Worm (Caenorhabditis elegans): ENCODE data around the gene Y17G9B.2.
A peak's percentile ranks its signal among the peaks of the same experiment; 100 is the strongest.

Gene Y17G9B.2

DNA sequence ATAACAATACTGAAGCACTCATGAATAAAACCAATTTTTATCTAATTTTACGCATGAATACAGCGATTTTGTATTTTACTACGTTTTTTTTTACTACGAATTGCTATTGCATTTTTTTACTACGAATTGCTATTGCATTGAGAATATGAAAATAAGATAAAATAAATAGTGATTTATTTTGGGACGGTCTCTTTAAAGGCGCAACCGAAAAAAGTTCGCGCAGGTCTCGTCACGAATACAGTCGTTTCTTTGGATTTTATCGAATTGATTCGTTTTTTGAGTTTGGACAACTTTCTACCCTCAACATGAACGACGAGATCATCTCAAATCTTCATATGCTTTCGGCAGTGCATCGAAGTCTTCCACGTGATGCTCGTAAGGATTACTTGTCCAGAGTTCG, 12.1 kb upstream of the Y17G9B.2 start, which contains the start of gene Y17G9B.4:
Gene Y17G9B.4, plus strand, starts transcription at position 306 of the 400 bp plus-strand sequence.
- TF ChIP-seq hlh-12 (tag; optimal IDR thresholded peaks at IDR 0.05) (no peak), unc-62 (GFP tag; optimal IDR thresholded peaks at IDR 0.05) (no peak), nhr-27 (tag; optimal IDR thresholded peaks at IDR 0.05) (no peak), K12H6.12 (tag; optimal IDR thresholded peaks at IDR 0.05) (no peak), F23B12.7 (tag; optimal IDR thresholded peaks at IDR 0.05; ENCODE audit: insufficient read depth) (no peak), akir-1 (GFP tag; optimal IDR thresholded peaks at IDR 0.05) (no peak), sptf-2 (GFP tag; optimal IDR thresholded peaks at IDR 0.05) (no peak), hmg-20 (GFP tag; IDR thresholded peaks at IDR 0.05) (no peak), nhr-80 (tag; optimal IDR thresholded peaks at IDR 0.05) (no peak), rcor-1 (GFP tag; IDR thresholded peaks at IDR 0.05) (no peak), Y67H2A.10 (GFP tag; conservative IDR thresholded peaks at IDR 0.05) (no peak), sea-2 (GFP tag; IDR thresholded peaks at IDR 0.05) (no peak), ama-1 (optimal IDR thresholded peaks at IDR 0.05) (no peak), ama-1 (GFP tag; optimal IDR thresholded peaks at IDR 0.05) (no peak), nhr-90 (tag; optimal IDR thresholded peaks at IDR 0.05) (no peak), lin-40 (tag; optimal IDR thresholded peaks at IDR 0.05) (no peak), B0019.2 (GFP tag; conservative IDR thresholded peaks at IDR 0.05) (no peak), madf-8 (GFP tag; conservative IDR thresholded peaks at IDR 0.05) (peak; percentile 42), lsl-1 (GFP tag; optimal IDR thresholded peaks at IDR 0.05) (peak; percentile 91), Y95B8A.8 (GFP tag; IDR thresholded peaks at IDR 0.05) (no peak), hlh-26 (GFP tag; conservative IDR thresholded peaks at IDR 0.05) (no peak), rpc-1 (optimal IDR thresholded peaks at IDR 0.05) (no peak), rpc-1 (tag; optimal IDR thresholded peaks at IDR 0.05) (no peak), tbx-9 (tag; optimal IDR thresholded peaks at IDR 0.05; ENCODE audit: borderline replicate concordance) (no peak), snpc-4 (GFP tag; optimal IDR thresholded peaks at IDR 0.05) (no peak), snpc-4 (tag; optimal IDR thresholded peaks at IDR 0.05) (peak in 2 of 4 experiments; percentile 25 to 52), T07F8.4 (tag; optimal IDR thresholded peaks at IDR 0.05) (no peak), nhr-120 (GFP tag; IDR thresholded peaks at IDR 0.05) (no peak), F55B11.4 (tag; optimal IDR thresholded peaks at IDR 0.05; ENCODE audit: borderline replicate concordance, insufficient read depth) (no peak), ztf-26 (tag; optimal IDR thresholded peaks at IDR 0.05) (no peak), ztf-28 (GFP tag; IDR thresholded peaks at IDR 0.05) (no peak), ztf-18 (tag; optimal IDR thresholded peaks at IDR 0.05) (no peak), T26A5.8 (tag; optimal IDR thresholded peaks at IDR 0.05) (no peak), F10E7.11 (tag; optimal IDR thresholded peaks at IDR 0.05) (no peak), xnd-1 (tag; optimal IDR thresholded peaks at IDR 0.05) (peak; percentile 86), F57A8.1 (GFP tag; optimal IDR thresholded peaks at IDR 0.05) (no peak), madf-6 (GFP tag; IDR thresholded peaks at IDR 0.05) (peak; percentile 83), cebp-2 (GFP tag; IDR thresholded peaks at IDR 0.05) (no peak), hsf-1 (GFP tag; IDR thresholded peaks at IDR 0.05) (no peak), attf-6 (GFP tag; IDR thresholded peaks at IDR 0.05) (no peak), somi-1 (GFP tag; optimal IDR thresholded peaks at IDR 0.05) (no peak), madf-10 (tag; optimal IDR thresholded peaks at IDR 0.05) (no peak), ceh-40 (GFP tag; IDR thresholded peaks at IDR 0.05) (no peak), bed-2 (GFP tag; IDR thresholded peaks at IDR 0.05) (no peak), lag-1 (GFP tag; IDR thresholded peaks at IDR 0.05) (no peak), snpc-3.4 (tag; optimal IDR thresholded peaks at IDR 0.05) (no peak), repo-1 (tag; optimal IDR thresholded peaks at IDR 0.05) (no peak), C17E4.6 (GFP tag; IDR thresholded peaks at IDR 0.05) (no peak), snpc-1.1 (tag; optimal IDR thresholded peaks at IDR 0.05; ENCODE audit: insufficient read depth) (no peak), hmg-1.2 (GFP tag; IDR thresholded peaks at IDR 0.05) (no peak), tbp1 (GFP tag; optimal IDR thresholded peaks at IDR 0.05) (peak; percentile 17)

Data from whole organism, young adult.